Worm (Caenorhabditis elegans) whole organism, midembryonic: ENCODE data around the gene ztf-17.

Experiments
- cog-1 ChIP-seq: sonication (generic microtip); optimal IDR thresholded peaks from 2 replicates; lab custom pipeline; 2016; ENCODE audit warnings: missing genetic modification characterization, missing compliant biosample characterization
- flt-1 ChIP-seq: fragments of 200-800 bp; sonication (Bioruptor generic); IDR thresholded peaks from 2 replicates; pipeline ENCODE4 v1.3.6; 2022; ENCODE audit warnings: missing genetic modification characterization, missing compliant biosample characterization
- klf-2 ChIP-seq: fragments of 200-800 bp; sonication (Bioruptor generic); conservative IDR thresholded peaks from 2 replicates; pipeline ENCODE4 v1.3.6; 2022; ENCODE audit warnings: missing genetic modification reagents, missing genetic modification characterization, missing compliant biosample characterization
- med-1 ChIP-seq: sonication (generic microtip); optimal IDR thresholded peaks from 2 replicates; lab custom pipeline; 2017; ENCODE audit warnings: missing genetic modification characterization, mild to moderate bottlenecking, missing compliant biosample characterization, antibody characterized with exemption, missing genetic modification reagents; ENCODE audit not compliant: insufficient read depth
- ref-1 ChIP-seq: fragments of 200-800 bp; sonication (Bioruptor generic); conservative IDR thresholded peaks from 2 replicates; pipeline ENCODE4 v1.3.6; 2022; ENCODE audit warnings: missing genetic modification reagents, missing genetic modification characterization, missing compliant biosample characterization
- tab-1 ChIP-seq: fragments of 200-800 bp; sonication (Bioruptor generic); IDR thresholded peaks from 2 replicates; pipeline ENCODE4 v1.3.6; 2022; ENCODE audit warnings: missing genetic modification characterization, missing compliant biosample characterization
- ztf-23 ChIP-seq: fragments of 200-800 bp; sonication (Bioruptor generic); IDR thresholded peaks from 2 replicates; pipeline ENCODE4 v1.3.6; 2022; ENCODE audit warnings: missing genetic modification reagents, missing genetic modification characterization, missing compliant biosample characterization
- ztf-29 ChIP-seq: fragments of 200-800 bp; sonication (Bioruptor generic); IDR thresholded peaks from 2 replicates; pipeline ENCODE4 v1.3.6; 2022; ENCODE audit warnings: missing genetic modification reagents, missing genetic modification characterization, missing compliant biosample characterization

ce11 chrII:7858101-7858500, 11.9 kb downstream of the ztf-17 start, which contains the start of gene sds-22:
- TF ChIP-seq klf-2 (GFP tag; lab: Robert Waterston, UW), result no peak
- no peak for TF ChIP-seq flt-1 (GFP tag; lab: Robert Waterston, UW)
- no peak for TF ChIP-seq ztf-29 (GFP tag; lab: Robert Waterston, UW)
- no peak for TF ChIP-seq cog-1 (tag; lab: Kevin White, UChicago)
- no peak for TF ChIP-seq ref-1 (GFP tag; lab: Robert Waterston, UW)
- no peak for TF ChIP-seq ztf-23 (GFP tag; lab: Robert Waterston, UW)
- TF ChIP-seq tab-1, result no peak
- TF ChIP-seq med-1, result no peak
